Worm (Caenorhabditis elegans) whole organism, L1 larva: ENCODE measurements around the gene W03C9.1.
A peak's percentile ranks its signal among the peaks of the same experiment; 100 is the strongest.

ENCODE experiments used
- C04F5.9 ChIP-seq: sonication (generic microtip); optimal IDR thresholded peaks from 2 replicates; lab custom pipeline; 2016; ENCODE audit warnings: missing genetic modification characterization, missing compliant biosample characterization
- C16A3.4 ChIP-seq: fragments of 150-350 bp; optimal IDR thresholded peaks from 2 replicates; lab custom pipeline; 2014; ENCODE audit warnings: missing biosample characterization, missing genetic modification characterization
- F16B12.6 ChIP-seq: fragments of 150-350 bp; optimal IDR thresholded peaks from 2 replicates; lab custom pipeline; 2014; ENCODE audit warnings: missing biosample characterization, missing genetic modification characterization
- Y116A8C.19 ChIP-seq: sonication (generic microtip); optimal IDR thresholded peaks from 2 replicates; lab custom pipeline; 2016; ENCODE audit warnings: missing compliant biosample characterization, missing genetic modification characterization, borderline replicate concordance
- aha-1 ChIP-seq: fragments of 150-350 bp; optimal IDR thresholded peaks from 2 replicates; lab custom pipeline; 2014; ENCODE audit warnings: missing biosample characterization, missing genetic modification characterization
- aly-2 ChIP-seq: fragments of 150-350 bp; optimal IDR thresholded peaks from 2 replicates; lab custom pipeline; 2014; ENCODE audit warnings: missing biosample characterization, missing genetic modification characterization
- ceh-82 ChIP-seq, 3 experiments: fragments of 150-350 bp in 1 of 3; sonication (generic microtip) in 2 of 3; optimal IDR thresholded peaks; 2 replicates each; lab custom pipeline; 2014 to 2017; ENCODE audit warnings: missing biosample characterization in 3 of 3, missing genetic modification characterization in 3 of 3
- dpl-1 ChIP-seq, 3 experiments: fragments of 150-350 bp in 2 of 3; sonication (generic microtip) in 1 of 3; optimal IDR thresholded peaks; 2 replicates each; lab custom pipeline; 2014 to 2017; ENCODE audit warnings: missing biosample characterization in 3 of 3, missing genetic modification characterization in 3 of 3, missing genetic modification reagents in 3 of 3
- dsc-1 ChIP-seq: sonication (generic microtip); optimal IDR thresholded peaks from 2 replicates; lab custom pipeline; 2016; ENCODE audit warnings: mild to moderate bottlenecking, missing genetic modification characterization, missing compliant biosample characterization
- efl-1 ChIP-seq, 4 experiments: fragments of 150-350 bp; optimal IDR thresholded peaks in 3 of 4; peaks in 1 of 4; 1 replicate in 1 of 4; 2 replicates in 3 of 4; lab custom pipeline; 2014; ENCODE audit warnings: missing biosample characterization in 2 of 4, missing genetic modification characterization in 2 of 4, missing genetic modification reagents in 2 of 4
- egl-13 ChIP-seq: sonication (generic microtip); optimal IDR thresholded peaks from 2 replicates; lab custom pipeline; 2016; ENCODE audit warnings: missing genotype, missing genetic modification reagents, missing genetic modification characterization, missing compliant biosample characterization
- egl-27 ChIP-seq, 2 experiments: fragments of 150-350 bp in 1 of 2; sonication (generic microtip); optimal IDR thresholded peaks; 3 replicates each; lab custom pipeline; 2017 to 2018; ENCODE audit warnings: missing biosample characterization in 2 of 2, missing genetic modification characterization in 2 of 2, missing genetic modification reagents in 2 of 2
- elt-2 ChIP-seq: sonication (generic microtip); optimal IDR thresholded peaks from 2 replicates; lab custom pipeline; 2016; ENCODE audit warnings: missing genetic modification characterization, mild to moderate bottlenecking, inconsistent platforms, missing compliant biosample characterization, missing genetic modification reagents
- elt-3 ChIP-seq, 6 experiments: fragments of 150-350 bp in 1 of 6; sonication (generic microtip); optimal IDR thresholded peaks; 2 replicates each; lab custom pipeline; 2017 to 2018; ENCODE audit warnings: missing biosample characterization in 6 of 6, missing genetic modification characterization in 6 of 6, inconsistent platforms in 1 of 6
- fkh-4 ChIP-seq: sonication (generic microtip); optimal IDR thresholded peaks from 2 replicates; lab custom pipeline; 2016; ENCODE audit warnings: missing compliant biosample characterization, missing genetic modification characterization, borderline replicate concordance
- fkh-8 ChIP-seq: sonication (generic microtip); optimal IDR thresholded peaks from 2 replicates; lab custom pipeline; 2016; ENCODE audit warnings: mild to moderate bottlenecking, missing genetic modification characterization, missing compliant biosample characterization
- fos-1 ChIP-seq: fragments of 150-350 bp; optimal IDR thresholded peaks from 2 replicates; lab custom pipeline; 2014; ENCODE audit warnings: missing biosample characterization, missing genetic modification characterization
- hlh-17 ChIP-seq: fragments of 200-800 bp; sonication (Bioruptor generic); optimal IDR thresholded peaks from 2 replicates; lab custom pipeline; 2018; ENCODE audit warnings: missing genetic modification characterization, mild to moderate bottlenecking, missing compliant biosample characterization, moderate library complexity, borderline replicate concordance
- hpl-2 ChIP-seq: fragments of 150-350 bp; optimal IDR thresholded peaks from 2 replicates; lab custom pipeline; 2014; ENCODE audit warnings: missing biosample characterization, missing genetic modification reagents, missing genetic modification characterization
- irx-1 ChIP-seq: sonication (generic microtip); optimal IDR thresholded peaks from 2 replicates; lab custom pipeline; 2016; ENCODE audit warnings: missing genetic modification characterization, missing compliant biosample characterization
- isw-1 ChIP-seq: fragments of 200-800 bp; sonication (Bioruptor generic); IDR thresholded peaks from 2 replicates; pipeline ENCODE4 v1.3.6; 2022; ENCODE audit warnings: missing genetic modification characterization, missing compliant biosample characterization
- jun-1 ChIP-seq: fragments of 150-350 bp; optimal IDR thresholded peaks from 2 replicates; lab custom pipeline; 2014; ENCODE audit warnings: missing biosample characterization, missing genetic modification reagents, missing genetic modification characterization
- lin-13 ChIP-seq: fragments of 150-350 bp; optimal IDR thresholded peaks from 2 replicates; lab custom pipeline; 2014; ENCODE audit warnings: missing biosample characterization, missing genetic modification reagents, missing genetic modification characterization
- lin-15B ChIP-seq: fragments of 150-350 bp; sonication (generic microtip); optimal IDR thresholded peaks from 3 replicates; lab custom pipeline; 2014; ENCODE audit warnings: missing biosample characterization, missing genetic modification characterization
- lin-35 ChIP-seq, 2 experiments: fragments of 150-350 bp; optimal IDR thresholded peaks; 2 replicates each; lab custom pipeline; 2014; ENCODE audit warnings: missing biosample characterization in 2 of 2, missing genetic modification characterization in 2 of 2, missing genetic modification reagents in 2 of 2
- lsy-2 ChIP-seq, 2 experiments: fragments of 150-350 bp; optimal IDR thresholded peaks; 2 replicates each; lab custom pipeline; 2014; ENCODE audit warnings: missing biosample characterization in 2 of 2, missing genetic modification characterization in 2 of 2
- mdl-1 ChIP-seq, 2 experiments: fragments of 150-350 bp; optimal IDR thresholded peaks; 2 replicates each; lab custom pipeline; 2014 to 2017; ENCODE audit warnings: missing biosample characterization in 2 of 2, missing genetic modification characterization in 2 of 2, inconsistent platforms in 1 of 2
- mep-1 ChIP-seq: fragments of 150-350 bp; optimal IDR thresholded peaks from 2 replicates; lab custom pipeline; 2014; ENCODE audit warnings: missing biosample characterization, missing genetic modification characterization
- nhr-11 ChIP-seq: fragments of 150-350 bp; optimal IDR thresholded peaks from 2 replicates; lab custom pipeline; 2014; ENCODE audit warnings: missing biosample characterization, missing genetic modification characterization
- nhr-19 ChIP-seq: fragments of 200-800 bp; sonication (Bioruptor generic); conservative IDR thresholded peaks from 2 replicates; pipeline ENCODE4 v1.3.6; 2022; ENCODE audit warnings: missing genetic modification characterization, missing compliant biosample characterization
- nhr-237 ChIP-seq: fragments of 150-350 bp; optimal IDR thresholded peaks from 2 replicates; lab custom pipeline; 2014; ENCODE audit warnings: missing biosample characterization, missing genetic modification characterization
- nhr-47 ChIP-seq: sonication (generic microtip); optimal IDR thresholded peaks from 2 replicates; lab custom pipeline; 2016; ENCODE audit warnings: mild to moderate bottlenecking, missing genetic modification characterization, moderate library complexity, missing compliant biosample characterization
- nhr-77 ChIP-seq: fragments of 150-350 bp; optimal IDR thresholded peaks from 2 replicates; lab custom pipeline; 2014; ENCODE audit warnings: missing biosample characterization, missing genetic modification characterization
- nhr-85 ChIP-seq: sonication (generic microtip); peaks from one replicate; lab custom pipeline; 2016; ENCODE audit warnings: missing genetic modification characterization, inconsistent platforms, missing compliant biosample characterization
- nhr-90 ChIP-seq: sonication (generic microtip); optimal IDR thresholded peaks from 2 replicates; lab custom pipeline; 2016; ENCODE audit warnings: mild to moderate bottlenecking, missing genetic modification characterization, missing compliant biosample characterization; ENCODE audit not compliant: poor library complexity
- rnt-1 ChIP-seq: sonication (generic microtip); optimal IDR thresholded peaks from 2 replicates; lab custom pipeline; 2016; ENCODE audit warnings: mild to moderate bottlenecking, missing genetic modification characterization, moderate library complexity, missing compliant biosample characterization
- skn-1 ChIP-seq: fragments of 150-350 bp; optimal IDR thresholded peaks from 2 replicates; lab custom pipeline; 2014; ENCODE audit warnings: missing biosample characterization, missing genetic modification characterization
- snpc-4 ChIP-seq: fragments of 150-350 bp; optimal IDR thresholded peaks from 2 replicates; lab custom pipeline; 2014; ENCODE audit warnings: missing biosample characterization, missing genetic modification characterization
- sox-4 ChIP-seq: sonication (generic microtip); optimal IDR thresholded peaks from 2 replicates; lab custom pipeline; 2016; ENCODE audit warnings: missing genetic modification characterization, missing compliant biosample characterization
- sptf-1 ChIP-seq: fragments of 150-350 bp; optimal IDR thresholded peaks from 2 replicates; lab custom pipeline; 2014; ENCODE audit warnings: missing biosample characterization, missing genetic modification characterization
- sup-37 ChIP-seq: fragments of 200-800 bp; sonication (Bioruptor generic); optimal IDR thresholded peaks from 2 replicates; lab custom pipeline; 2018; ENCODE audit warnings: mild to moderate bottlenecking, missing genetic modification characterization, missing compliant biosample characterization
- swsn-7 ChIP-seq: sonication (generic microtip); optimal IDR thresholded peaks from 2 replicates; lab custom pipeline; 2016; ENCODE audit warnings: missing genetic modification characterization, missing compliant biosample characterization
- tbx-2 ChIP-seq: sonication (generic microtip); optimal IDR thresholded peaks from 2 replicates; lab custom pipeline; 2016; ENCODE audit warnings: missing genetic modification characterization, missing compliant biosample characterization
- unc-130 ChIP-seq: fragments of 150-350 bp; optimal IDR thresholded peaks from 2 replicates; lab custom pipeline; 2017; ENCODE audit warnings: missing biosample characterization, missing genetic modification characterization, inconsistent platforms
- unc-62 ChIP-seq: fragments of 150-350 bp; optimal IDR thresholded peaks from 2 replicates; lab custom pipeline; 2014; ENCODE audit warnings: missing biosample characterization, missing genetic modification reagents, missing genetic modification characterization
- unc-86 ChIP-seq: sonication (generic microtip); optimal IDR thresholded peaks from 2 replicates; lab custom pipeline; 2016; ENCODE audit warnings: missing genetic modification characterization, missing compliant biosample characterization
- xbp-1 ChIP-seq: sonication (generic microtip); optimal IDR thresholded peaks from 2 replicates; lab custom pipeline; 2016; ENCODE audit warnings: missing genetic modification characterization, missing compliant biosample characterization

W03C9.1 gene

ce11 chrII:11962083-11962482, at the start of gene W03C9.1, which contains the start of gene W03C9.2:
Gene W03C9.1, minus strand, starts transcription at chrII:11962128.
Gene W03C9.2, plus strand, starts transcription at chrII:11962368.
- TF ChIP-seq lin-35 (GFP tag; optimal IDR thresholded peaks at IDR 0.05; lab: Kevin White, UChicago) (no peak), mdl-1 (tag; optimal IDR thresholded peaks at IDR 0.05; lab: Kevin White, UChicago) (no peak), Y116A8C.19 (no peak), skn-1 (tag; lab: Kevin White, UChicago) (no peak), C16A3.4 (no peak), sox-4 (tag; lab: Kevin White, UChicago) (no peak)

DNA sequence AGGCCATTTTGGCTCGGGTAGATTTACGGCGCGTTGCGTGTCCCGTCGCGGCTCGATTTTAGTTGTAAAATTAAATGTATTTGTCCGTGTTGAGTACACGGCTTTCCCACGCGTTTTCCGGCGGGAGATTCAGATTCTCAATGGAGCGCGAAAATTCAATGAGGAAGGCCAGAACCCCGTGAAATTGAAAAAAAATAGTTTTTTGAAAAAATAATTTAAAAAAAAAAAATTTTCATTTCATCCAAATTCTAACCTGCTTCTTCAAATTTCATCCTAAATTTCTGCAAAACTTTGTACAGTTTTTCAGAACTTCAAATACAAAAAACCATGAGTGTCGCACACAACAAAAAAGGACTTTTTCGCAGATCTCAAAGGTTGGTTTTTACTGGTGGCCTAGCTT, 46.8 kb upstream of the W03C9.1 start, which contains the start of gene glb-29:
TSS of gene glb-29 (plus strand) at position 301 of the 400 bp plus-strand sequence.
- TF ChIP-seq nhr-77 (no peak), dpl-1 (GFP tag; optimal IDR thresholded peaks at IDR 0.05; lab: Kevin White, UChicago) (no peak), efl-1 (optimal IDR thresholded peaks at IDR 0.05; lab: Kevin White, UChicago) (no peak), efl-1 (GFP tag; optimal IDR thresholded peaks at IDR 0.05 in 1 of 2; lab: Kevin White, UChicago) (no peak)
- TF ChIP-seq, all 84 proteins: peak for 0

DNA sequence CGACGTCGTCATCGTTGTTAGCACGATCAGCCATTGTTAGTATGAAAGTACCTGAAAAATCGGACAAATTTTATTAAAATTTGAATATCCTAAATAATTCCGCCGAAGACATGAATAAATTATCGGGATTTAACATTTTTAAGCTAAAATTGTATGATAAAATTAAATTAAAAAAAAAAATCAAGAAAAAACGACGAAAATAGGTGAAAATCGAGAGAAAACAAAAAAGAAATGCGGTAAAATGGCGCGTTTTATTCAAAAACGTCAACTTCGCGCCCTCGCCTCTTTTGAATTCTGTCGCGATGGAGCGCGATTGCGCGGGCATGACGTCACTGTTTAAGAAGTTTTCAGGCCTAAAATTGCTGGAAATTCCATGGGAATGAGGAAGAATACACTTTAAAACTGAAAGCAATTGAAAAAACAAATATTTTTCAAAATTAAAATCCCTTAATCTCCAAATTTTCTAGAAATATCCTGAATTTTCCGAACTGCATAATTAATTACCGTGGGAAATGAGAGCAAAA, 44.7 kb upstream of the W03C9.1 start, which contains the start of gene mcm-2:
TSS of gene mcm-2 (minus strand) at position 51 of the 524 bp plus-strand sequence.
- TF ChIP-seq elt-2 (tag; lab: Kevin White, UChicago) (no peak), nhr-77 (peak; percentile 4), lsy-2 (tag; optimal IDR thresholded peaks at IDR 0.05; lab: Kevin White, UChicago) (peak; percentile 60 to 81), fos-1 (tag; lab: Kevin White, UChicago) (no peak), egl-13 (tag; lab: Kevin White, UChicago) (peak; percentile 10), C04F5.9 (tag; lab: Kevin White, UChicago) (no peak), sup-37 (GFP tag; lab: Kevin White, UChicago) (no peak), swsn-7 (tag; lab: Kevin White, UChicago) (peak; percentile 45), fkh-4 (no peak), dsc-1 (tag; lab: Kevin White, UChicago) (peak; percentile 35), aha-1 (tag; lab: Kevin White, UChicago) (no peak), sptf-1 (no peak), hlh-17 (GFP tag; lab: Kevin White, UChicago) (no peak), snpc-4 (tag; lab: Kevin White, UChicago) (peak; percentile 19), nhr-85 (tag; lab: Kevin White, UChicago) (peak; percentile 72), lin-13 (GFP tag; lab: Kevin White, UChicago) (peak; percentile 67), unc-130 (tag; lab: Kevin White, UChicago) (peak; percentile 3), nhr-47 (tag; lab: Kevin White, UChicago) (peak; percentile 76), efl-1 (optimal IDR thresholded peaks at IDR 0.05; lab: Kevin White, UChicago) (peak; percentile 90 to 94), efl-1 (GFP tag; optimal IDR thresholded peaks at IDR 0.05 in 1 of 2; lab: Kevin White, UChicago) (peak; percentile 89 to 99), hpl-2 (GFP tag; lab: Kevin White, UChicago) (peak; percentile 16), xbp-1 (tag; lab: Kevin White, UChicago) (peak; percentile 70), nhr-237 (tag; lab: Kevin White, UChicago) (no peak), dpl-1 (GFP tag; optimal IDR thresholded peaks at IDR 0.05; lab: Kevin White, UChicago) (peak; percentile 87 to 91 (median 89)), ceh-82 (tag; optimal IDR thresholded peaks at IDR 0.05; lab: Kevin White, UChicago) (peak in 2 of 3 experiments; percentile 23 to 68), egl-27 (tag; optimal IDR thresholded peaks at IDR 0.05; lab: Kevin White, UChicago) (no peak), elt-3 (tag; optimal IDR thresholded peaks at IDR 0.05; lab: Kevin White, UChicago) (no peak), F16B12.6 (tag; lab: Kevin White, UChicago) (peak; percentile 38), fkh-8 (peak; percentile 74), mdl-1 (tag; optimal IDR thresholded peaks at IDR 0.05; lab: Kevin White, UChicago) (peak in 1 of 2 experiments; percentile 19), unc-62 (no peak), lin-35 (GFP tag; optimal IDR thresholded peaks at IDR 0.05; lab: Kevin White, UChicago) (peak; percentile 81 to 94), isw-1 (GFP tag; lab: Robert Waterston, UW) (peak; percentile 38), nhr-19 (GFP tag; lab: Robert Waterston, UW) (peak; percentile 48), irx-1 (tag; lab: Kevin White, UChicago) (peak; percentile 3), nhr-11 (tag; lab: Kevin White, UChicago) (no peak), nhr-90 (tag; lab: Kevin White, UChicago) (peak; percentile 53), unc-86 (peak; percentile 75), jun-1 (no peak), rnt-1 (tag; lab: Kevin White, UChicago) (peak; percentile 65), aly-2 (tag; lab: Kevin White, UChicago) (no peak), tbx-2 (tag; lab: Kevin White, UChicago) (peak; percentile 60), lin-15B (tag; lab: Kevin White, UChicago) (peak; percentile 73), mep-1 (tag; lab: Kevin White, UChicago) (peak; percentile 69)
